Worm (Caenorhabditis elegans): Measurements from ENCODE around the gene pqn-35.

DNA sequence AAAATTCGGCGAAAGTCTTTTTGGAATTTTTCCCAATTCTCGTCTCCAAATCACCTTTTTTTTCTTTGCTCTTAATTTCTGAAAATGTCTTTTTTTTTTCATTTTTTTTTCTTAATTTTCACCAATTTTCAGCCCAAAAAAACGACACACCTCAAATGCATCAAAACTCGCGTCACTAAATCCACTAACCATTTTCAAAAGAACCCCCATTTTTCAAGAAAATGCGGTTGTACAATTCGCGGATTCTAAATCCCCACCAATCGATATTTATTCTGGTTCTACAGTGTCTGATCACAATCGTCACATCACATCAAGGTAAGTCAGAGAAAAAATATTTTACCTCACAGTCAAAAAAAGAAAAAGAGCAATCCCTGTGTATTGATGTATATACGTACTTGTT lies 40.9 kb upstream of the pqn-35 start, which contains the start of gene vab-1:
- TF ChIP-seq pha-4 (GFP tag; IDR thresholded peaks at IDR 0.05) (no peak), pha-4 (tag; optimal IDR thresholded peaks at IDR 0.05) (no peak), pqm-1 (tag; optimal IDR thresholded peaks at IDR 0.05) (no peak), F49E8.2 (tag; optimal IDR thresholded peaks at IDR 0.05; ENCODE audit: borderline replicate concordance) (no peak), dve-1 (tag; optimal IDR thresholded peaks at IDR 0.05; ENCODE audit: insufficient read depth) (no peak)

Measured in whole organism, L4 larva.